Worm (Caenorhabditis elegans) whole organism, late embryonic: ENCODE measurements around the gene C01G6.3.

Experiments used
- C38D4.7 ChIP-seq: fragments of 200-800 bp; sonication (Bioruptor generic); optimal IDR thresholded peaks from 2 replicates; lab custom pipeline; 2018; ENCODE audit warnings: mild to moderate bottlenecking, missing genetic modification characterization, moderate library complexity, missing compliant biosample characterization
- F13H6.1 ChIP-seq: sonication (generic microtip); optimal IDR thresholded peaks from 2 replicates; lab custom pipeline; 2016; ENCODE audit warnings: missing genetic modification characterization, missing compliant biosample characterization
- K02D7.2 ChIP-seq: sonication (generic microtip); optimal IDR thresholded peaks from 2 replicates; lab custom pipeline; 2017; ENCODE audit warnings: mild to moderate bottlenecking, missing genetic modification characterization, missing compliant biosample characterization
- ahr-1 ChIP-seq: sonication (generic microtip); optimal IDR thresholded peaks from 2 replicates; lab custom pipeline; 2016; ENCODE audit warnings: missing genetic modification characterization, missing compliant biosample characterization
- ama-1 ChIP-seq: fragments of 150-350 bp; optimal IDR thresholded peaks from 2 replicates; lab custom pipeline; 2014
- ceh-14 ChIP-seq: sonication (generic microtip); optimal IDR thresholded peaks from 2 replicates; lab custom pipeline; 2016; ENCODE audit warnings: missing genotype, missing genetic modification characterization, missing compliant biosample characterization
- ceh-18 ChIP-seq: sonication (generic microtip); optimal IDR thresholded peaks from 2 replicates; lab custom pipeline; 2016; ENCODE audit warnings: missing genetic modification characterization, missing compliant biosample characterization
- ceh-19 ChIP-seq: fragments of 200-800 bp; sonication (Bioruptor generic); optimal IDR thresholded peaks from 2 replicates; lab custom pipeline; 2018; ENCODE audit warnings: mild to moderate bottlenecking, missing genetic modification characterization, missing compliant biosample characterization
- ceh-2 ChIP-seq: sonication (generic microtip); optimal IDR thresholded peaks from 2 replicates; lab custom pipeline; 2016; ENCODE audit warnings: missing genotype, missing genetic modification characterization, missing compliant biosample characterization
- ceh-22 ChIP-seq: sonication (generic microtip); optimal IDR thresholded peaks from 2 replicates; lab custom pipeline; 2017; ENCODE audit warnings: missing biosample characterization, missing genetic modification characterization
- ceh-24 ChIP-seq: sonication (generic microtip); optimal IDR thresholded peaks from 2 replicates; lab custom pipeline; 2016; ENCODE audit warnings: mild to moderate bottlenecking, missing genetic modification characterization, missing compliant biosample characterization
- ceh-34 ChIP-seq: sonication (generic microtip); optimal IDR thresholded peaks from 2 replicates; lab custom pipeline; 2016; ENCODE audit warnings: mild to moderate bottlenecking, missing genetic modification characterization, missing compliant biosample characterization
- ceh-6 ChIP-seq: fragments of 200-800 bp; sonication (Bioruptor generic); optimal IDR thresholded peaks from 2 replicates; lab custom pipeline; 2018; ENCODE audit warnings: mild to moderate bottlenecking, missing genetic modification characterization, missing compliant biosample characterization
- ceh-9 ChIP-seq: sonication (generic microtip); optimal IDR thresholded peaks from 2 replicates; lab custom pipeline; 2016; ENCODE audit warnings: mild to moderate bottlenecking, missing genetic modification characterization, inconsistent platforms, missing compliant biosample characterization
- che-1 ChIP-seq: sonication (generic microtip); optimal IDR thresholded peaks from 2 replicates; lab custom pipeline; 2016; ENCODE audit warnings: mild to moderate bottlenecking, missing genetic modification characterization, missing compliant biosample characterization
- dve-1 ChIP-seq: sonication (generic microtip); optimal IDR thresholded peaks from 2 replicates; lab custom pipeline; 2017; ENCODE audit warnings: antibody characterized with exemption, mild to moderate bottlenecking, missing genetic modification characterization, missing compliant biosample characterization
- elt-4 ChIP-seq: sonication (generic microtip); optimal IDR thresholded peaks from 2 replicates; lab custom pipeline; 2016; ENCODE audit warnings: missing genetic modification characterization, missing compliant biosample characterization
- fkh-10 ChIP-seq: fragments of 150-350 bp; optimal IDR thresholded peaks from 2 replicates; lab custom pipeline; 2014; ENCODE audit warnings: missing biosample characterization, missing genetic modification reagents, missing genetic modification characterization
- hlh-15 ChIP-seq: sonication (generic microtip); optimal IDR thresholded peaks from 2 replicates; lab custom pipeline; 2016; ENCODE audit warnings: missing genetic modification characterization, missing compliant biosample characterization
- hlh-30 ChIP-seq: sonication (generic microtip); optimal IDR thresholded peaks from 2 replicates; lab custom pipeline; 2017; ENCODE audit warnings: antibody characterized with exemption, missing genetic modification characterization, missing compliant biosample characterization; ENCODE audit not compliant: insufficient read depth
- hlh-6 ChIP-seq: sonication (generic microtip); optimal IDR thresholded peaks from 2 replicates; lab custom pipeline; 2016; ENCODE audit warnings: missing genotype, missing genetic modification characterization, missing compliant biosample characterization
- lim-6 ChIP-seq: sonication (generic microtip); optimal IDR thresholded peaks from 2 replicates; lab custom pipeline; 2016; ENCODE audit warnings: missing genetic modification characterization, missing compliant biosample characterization
- nfya-1 ChIP-seq: sonication (generic microtip); optimal IDR thresholded peaks from 2 replicates; lab custom pipeline; 2017; ENCODE audit warnings: missing genetic modification characterization, mild to moderate bottlenecking, missing compliant biosample characterization, antibody characterized with exemption, moderate library complexity
- npax-4 ChIP-seq: sonication (generic microtip); optimal IDR thresholded peaks from 2 replicates; lab custom pipeline; 2016; ENCODE audit warnings: missing genetic modification characterization, missing compliant biosample characterization
- odd-2 ChIP-seq: sonication (generic microtip); optimal IDR thresholded peaks from 2 replicates; lab custom pipeline; 2017; ENCODE audit warnings: antibody characterized with exemption, mild to moderate bottlenecking, missing genetic modification characterization, missing compliant biosample characterization
- pag-3 ChIP-seq: sonication (generic microtip); optimal IDR thresholded peaks from 2 replicates; lab custom pipeline; 2016; ENCODE audit warnings: missing compliant biosample characterization, missing genetic modification characterization, borderline replicate concordance
- pat-9 ChIP-seq: fragments of 200-800 bp; sonication (Bioruptor generic); optimal IDR thresholded peaks from 2 replicates; lab custom pipeline; 2018; ENCODE audit warnings: mild to moderate bottlenecking, missing genetic modification characterization, moderate library complexity, missing compliant biosample characterization
- pha-4 ChIP-seq: fragments of 150-350 bp; optimal IDR thresholded peaks from 2 replicates; lab custom pipeline; 2018; ENCODE audit warnings: missing biosample characterization, missing genetic modification reagents, missing genetic modification characterization
- pqm-1 ChIP-seq: sonication (generic microtip); optimal IDR thresholded peaks from 2 replicates; lab custom pipeline; 2016; ENCODE audit warnings: missing genetic modification characterization, missing compliant biosample characterization
- pros-1 ChIP-seq: fragments of 150-350 bp; optimal IDR thresholded peaks from 2 replicates; lab custom pipeline; 2014; ENCODE audit warnings: missing biosample characterization, missing genetic modification reagents, missing genetic modification characterization
- sox-2 ChIP-seq: fragments of 200-800 bp; sonication (Bioruptor generic); IDR thresholded peaks from 2 replicates; pipeline ENCODE4 v1.3.6; 2022; ENCODE audit warnings: missing genetic modification reagents, missing genetic modification characterization, missing compliant biosample characterization
- sox-4 ChIP-seq: sonication (generic microtip); optimal IDR thresholded peaks from 2 replicates; lab custom pipeline; 2017; ENCODE audit warnings: mild to moderate bottlenecking, missing genetic modification characterization, inconsistent platforms, missing compliant biosample characterization
- tbx-2 ChIP-seq: sonication (generic microtip); optimal IDR thresholded peaks from 2 replicates; lab custom pipeline; 2016; ENCODE audit warnings: missing genetic modification characterization, missing compliant biosample characterization
- unc-3 ChIP-seq, 2 experiments: fragments of 200-800 bp in 1 of 2; sonication (Bioruptor generic) in 1 of 2; sonication (generic microtip) in 1 of 2; conservative IDR thresholded peaks in 1 of 2; optimal IDR thresholded peaks in 1 of 2; 2 replicates each; pipeline versions ENCODE4 v1.3.6 to Lab custom; 2016 to 2022; ENCODE audit warnings: missing compliant biosample characterization in 2 of 2, missing genetic modification characterization in 2 of 2, missing genetic modification reagents in 1 of 2
- unc-42 ChIP-seq: sonication (generic microtip); optimal IDR thresholded peaks from 2 replicates; lab custom pipeline; 2016; ENCODE audit warnings: missing genotype, missing genetic modification characterization, missing compliant biosample characterization
- unc-55 ChIP-seq: sonication (generic microtip); optimal IDR thresholded peaks from 2 replicates; lab custom pipeline; 2017; ENCODE audit warnings: missing biosample characterization, missing genetic modification reagents, missing genetic modification characterization
- unc-86 ChIP-seq: sonication (generic microtip); optimal IDR thresholded peaks from 2 replicates; lab custom pipeline; 2016; ENCODE audit warnings: missing genetic modification characterization, missing compliant biosample characterization
- zip-5 ChIP-seq: sonication (generic microtip); optimal IDR thresholded peaks from 2 replicates; lab custom pipeline; 2016; ENCODE audit warnings: missing genetic modification characterization, missing compliant biosample characterization

The C01G6.3 gene

DNA sequence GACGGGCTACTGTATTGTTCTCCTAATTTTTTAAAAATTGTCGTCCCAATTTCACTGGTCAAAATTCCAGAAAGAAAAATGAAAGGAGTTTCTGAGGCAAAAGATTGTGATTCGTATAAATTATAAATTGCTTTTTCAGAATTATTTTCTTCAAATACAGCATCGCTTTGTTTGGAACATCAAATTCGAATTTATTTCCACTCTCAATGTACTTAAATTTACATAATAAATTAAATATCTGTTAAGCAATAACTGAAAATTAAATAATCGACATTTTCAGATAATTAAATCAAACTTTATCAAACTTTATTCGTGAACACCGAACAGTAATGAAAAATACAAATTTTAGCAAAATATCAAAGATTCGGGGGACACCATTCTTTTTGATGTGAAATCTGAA is 5.0 kb downstream of the C01G6.3 start:
- TF ChIP-seq pha-4 (tag; lab: Kevin White, UChicago) = no peak
- TF ChIP-seq F13H6.1 = no peak

DNA sequence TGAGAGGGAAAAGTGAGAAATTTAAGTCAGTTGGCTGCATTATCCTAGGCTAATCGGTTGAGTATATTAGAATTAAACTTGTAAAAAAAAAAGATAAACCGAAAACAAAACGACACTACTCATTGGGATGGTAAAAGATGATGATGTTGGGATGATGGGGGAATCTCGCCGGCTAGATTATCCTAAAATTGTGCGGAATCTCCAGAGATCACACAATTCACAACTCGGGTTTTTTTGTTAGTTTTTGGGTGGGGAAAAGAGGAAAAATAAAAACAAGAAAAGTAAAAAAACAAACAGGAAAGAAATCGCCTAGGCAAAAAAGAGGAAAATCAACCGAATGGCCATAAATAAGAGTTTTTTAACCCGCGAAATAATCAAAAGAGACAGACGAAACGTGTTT is 5.5 kb downstream of the C01G6.3 start:
- TF ChIP-seq pros-1 (tag; lab: Kevin White, UChicago) (no peak), ceh-34 (no peak), ceh-9 (tag; lab: Kevin White, UChicago) (no peak), hlh-30 (tag; lab: Kevin White, UChicago) (no peak), nfya-1 (tag; lab: Kevin White, UChicago) (no peak), unc-86 (tag; lab: Kevin White, UChicago) (no peak), ceh-6 (no peak), pqm-1 (no peak), elt-4 (no peak), unc-55 (GFP tag; lab: Kevin White, UChicago) (no peak), hlh-15 (tag; lab: Kevin White, UChicago) (no peak), C38D4.7 (GFP tag; lab: Kevin White, UChicago) (no peak)
- TF ChIP-seq, all 69 proteins: peak for 0

DNA sequence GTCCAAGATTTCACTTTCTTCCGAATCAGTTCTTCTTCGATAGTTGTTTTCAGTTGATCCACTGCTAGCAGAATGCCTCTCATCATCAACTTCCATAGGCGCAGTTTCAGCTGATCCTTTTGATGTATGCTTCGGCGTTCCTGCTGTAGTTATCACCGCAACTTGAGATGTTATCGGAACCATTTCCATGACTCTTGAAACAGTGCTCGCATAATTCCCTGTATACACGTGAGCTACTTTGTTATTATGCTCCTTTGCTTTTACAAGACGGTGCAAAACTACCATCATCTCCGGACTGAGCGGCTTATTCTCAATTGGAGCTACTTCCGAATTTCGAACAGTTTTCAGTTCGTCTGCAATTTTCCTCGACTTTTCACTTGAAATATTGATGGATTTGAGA is 7.5 kb downstream of the C01G6.3 start:
- TF ChIP-seq zip-5 = no peak
- TF ChIP-seq ceh-18 (tag; lab: Kevin White, UChicago) = no peak
- TF ChIP-seq ceh-6 = no peak
- TF ChIP-seq K02D7.2 (tag; lab: Kevin White, UChicago) = no peak
- TF ChIP-seq ceh-14 (tag; lab: Kevin White, UChicago) = no peak
- no peak for TF ChIP-seq unc-55 (GFP tag; lab: Kevin White, UChicago)
- no peak for TF ChIP-seq ama-1 (lab: Kevin White, UChicago)
- no peak for TF ChIP-seq tbx-2 (tag; lab: Kevin White, UChicago)
- no peak for TF ChIP-seq che-1 (tag; lab: Kevin White, UChicago)
- TF ChIP-seq sox-2 (GFP tag; lab: Robert Waterston, UW) = no peak
- no peak for TF ChIP-seq dve-1 (tag; lab: Kevin White, UChicago)
- TF ChIP-seq odd-2 (tag; lab: Kevin White, UChicago) = no peak
- no peak for TF ChIP-seq unc-3 (GFP tag; conservative IDR thresholded peaks at IDR 0.05; lab: Robert Waterston, UW)
- TF ChIP-seq unc-3 (tag; optimal IDR thresholded peaks at IDR 0.05; lab: Kevin White, UChicago) = no peak
- TF ChIP-seq npax-4 (tag; lab: Kevin White, UChicago) = no peak
- no peak for TF ChIP-seq unc-42 (tag; lab: Kevin White, UChicago)

DNA sequence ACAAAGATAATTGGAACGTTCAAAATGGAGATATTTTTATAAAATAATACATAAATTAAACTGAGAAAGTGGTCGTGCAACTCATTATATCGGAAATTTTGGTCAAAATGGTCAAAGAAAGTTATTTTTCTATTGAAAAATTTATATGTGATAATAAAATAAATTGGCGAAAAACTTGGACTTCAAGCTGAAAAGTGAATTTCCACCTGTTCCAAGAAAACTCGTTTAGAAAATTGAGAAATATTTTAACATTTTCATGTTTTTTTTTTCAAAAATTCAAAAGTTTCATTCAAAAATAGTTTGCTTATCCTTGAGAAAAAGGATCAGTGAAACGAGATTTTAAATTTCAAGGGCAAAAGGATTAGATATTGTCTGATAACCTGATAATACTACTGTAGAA is 9.3 kb downstream of the C01G6.3 start:
- TF ChIP-seq ceh-24 (tag; lab: Kevin White, UChicago) (no peak), ceh-19 (GFP tag; lab: Kevin White, UChicago) (no peak), pat-9 (tag; lab: Kevin White, UChicago) (no peak), npax-4 (tag; lab: Kevin White, UChicago) (no peak), ceh-22 (tag; lab: Kevin White, UChicago) (no peak), elt-4 (no peak), ahr-1 (no peak), che-1 (tag; lab: Kevin White, UChicago) (no peak), hlh-6 (tag; lab: Kevin White, UChicago) (no peak), pqm-1 (no peak), dve-1 (tag; lab: Kevin White, UChicago) (no peak), lim-6 (tag; lab: Kevin White, UChicago) (no peak), ceh-2 (tag; lab: Kevin White, UChicago) (no peak), pag-3 (tag; lab: Kevin White, UChicago) (no peak), sox-4 (tag; lab: Kevin White, UChicago) (no peak), zip-5 (no peak), fkh-10 (no peak), unc-3 (GFP tag; conservative IDR thresholded peaks at IDR 0.05; lab: Robert Waterston, UW) (no peak), unc-3 (tag; optimal IDR thresholded peaks at IDR 0.05; lab: Kevin White, UChicago) (no peak), F13H6.1 (no peak)
